Worm (Caenorhabditis elegans) whole organism, midembryonic: ENCODE measurements around the gene F01G10.9.

Experiments
- T22C8.4 ChIP-seq: fragments of 200-800 bp; sonication (Bioruptor generic); IDR thresholded peaks from 2 replicates; pipeline ENCODE4 v1.3.6; 2022; ENCODE audit warnings: missing genetic modification characterization, missing compliant biosample characterization
- cog-1 ChIP-seq: sonication (generic microtip); optimal IDR thresholded peaks from 2 replicates; lab custom pipeline; 2016; ENCODE audit warnings: missing genetic modification characterization, missing compliant biosample characterization
- flt-1 ChIP-seq: fragments of 200-800 bp; sonication (Bioruptor generic); IDR thresholded peaks from 2 replicates; pipeline ENCODE4 v1.3.6; 2022; ENCODE audit warnings: missing genetic modification characterization, missing compliant biosample characterization
- klf-2 ChIP-seq: fragments of 200-800 bp; sonication (Bioruptor generic); conservative IDR thresholded peaks from 2 replicates; pipeline ENCODE4 v1.3.6; 2022; ENCODE audit warnings: missing genetic modification reagents, missing genetic modification characterization, missing compliant biosample characterization
- med-1 ChIP-seq: sonication (generic microtip); optimal IDR thresholded peaks from 2 replicates; lab custom pipeline; 2017; ENCODE audit warnings: missing genetic modification characterization, mild to moderate bottlenecking, missing compliant biosample characterization, antibody characterized with exemption, missing genetic modification reagents; ENCODE audit not compliant: insufficient read depth
- ref-1 ChIP-seq: fragments of 200-800 bp; sonication (Bioruptor generic); conservative IDR thresholded peaks from 2 replicates; pipeline ENCODE4 v1.3.6; 2022; ENCODE audit warnings: missing genetic modification reagents, missing genetic modification characterization, missing compliant biosample characterization
- tab-1 ChIP-seq: fragments of 200-800 bp; sonication (Bioruptor generic); IDR thresholded peaks from 2 replicates; pipeline ENCODE4 v1.3.6; 2022; ENCODE audit warnings: missing genetic modification characterization, missing compliant biosample characterization
- ztf-23 ChIP-seq: fragments of 200-800 bp; sonication (Bioruptor generic); IDR thresholded peaks from 2 replicates; pipeline ENCODE4 v1.3.6; 2022; ENCODE audit warnings: missing genetic modification reagents, missing genetic modification characterization, missing compliant biosample characterization
- ztf-29 ChIP-seq: fragments of 200-800 bp; sonication (Bioruptor generic); IDR thresholded peaks from 2 replicates; pipeline ENCODE4 v1.3.6; 2022; ENCODE audit warnings: missing genetic modification reagents, missing genetic modification characterization, missing compliant biosample characterization

F01G10.9 gene

ce11 chrIV:10251764-10252163 is 7.7 kb downstream of the F01G10.9 start:
- peak; percentile 19; the same call in 1 of the 2 replicates for TF ChIP-seq T22C8.4 (GFP tag; lab: Robert Waterston, UW)
- TF ChIP-seq flt-1 (GFP tag; lab: Robert Waterston, UW): no peak

- TF ChIP-seq med-1 (GFP tag; lab: Kevin White, UChicago): no peak
- TF ChIP-seq ztf-29 (GFP tag; lab: Robert Waterston, UW): no peak
- TF ChIP-seq tab-1 (GFP tag; lab: Robert Waterston, UW): no peak
- no peak for TF ChIP-seq flt-1 (GFP tag; lab: Robert Waterston, UW)
- no peak for TF ChIP-seq ztf-23 (GFP tag; lab: Robert Waterston, UW)
- TF ChIP-seq cog-1 (tag; lab: Kevin White, UChicago): no peak
- TF ChIP-seq T22C8.4 (GFP tag; lab: Robert Waterston, UW): no peak
- TF ChIP-seq klf-2 (GFP tag; lab: Robert Waterston, UW): no peak
- no peak for TF ChIP-seq ref-1 (GFP tag; lab: Robert Waterston, UW)
These were observed 8.2 kb downstream of the F01G10.9 start for ce11 chrIV:10251261-10251660.

- TF ChIP-seq tab-1 (GFP tag; lab: Robert Waterston, UW) (no peak), med-1 (GFP tag; lab: Kevin White, UChicago) (no peak), T22C8.4 (GFP tag; lab: Robert Waterston, UW) (no peak), ztf-23 (GFP tag; lab: Robert Waterston, UW) (no peak), ref-1 (GFP tag; lab: Robert Waterston, UW) (no peak), ztf-29 (GFP tag; lab: Robert Waterston, UW) (no peak), flt-1 (GFP tag; lab: Robert Waterston, UW) (no peak), klf-2 (GFP tag; lab: Robert Waterston, UW) (no peak), cog-1 (tag; lab: Kevin White, UChicago) (no peak)
These were observed 8.8 kb downstream of the F01G10.9 start, which contains the start of gene daf-14 for ce11 chrIV:10250577-10251075. daf-14 (plus strand) TSS chrIV:10250627.

ce11 chrIV:10245666-10246210 is 13.7 kb downstream of the F01G10.9 start, which contains the start of gene F01G10.10:
F01G10.10 (plus strand) TSS chrIV:10246160.
- TF ChIP-seq med-1 (GFP tag; lab: Kevin White, UChicago) (no peak), flt-1 (GFP tag; lab: Robert Waterston, UW) (no peak)

ce11 chrIV:10243276-10243675 is 16.2 kb downstream of the F01G10.9 start, which contains the start of gene tkt-1:
tkt-1 (plus strand) TSS chrIV:10243612.
- no peak for TF ChIP-seq flt-1 (GFP tag; lab: Robert Waterston, UW)
- TF ChIP-seq T22C8.4 (GFP tag; lab: Robert Waterston, UW): no peak
- TF ChIP-seq ref-1 (GFP tag; lab: Robert Waterston, UW): no peak
- TF ChIP-seq ztf-23 (GFP tag; lab: Robert Waterston, UW): no peak
- TF ChIP-seq ztf-29 (GFP tag; lab: Robert Waterston, UW): no peak
- no peak for TF ChIP-seq med-1 (GFP tag; lab: Kevin White, UChicago)
- no peak for TF ChIP-seq tab-1 (GFP tag; lab: Robert Waterston, UW)
- TF ChIP-seq cog-1 (tag; lab: Kevin White, UChicago): no peak
- no peak for TF ChIP-seq klf-2 (GFP tag; lab: Robert Waterston, UW)

ce11 chrIV:10242458-10243123 is 16.9 kb downstream of the F01G10.9 start:
- TF ChIP-seq ztf-29 (GFP tag; lab: Robert Waterston, UW) (no peak), T22C8.4 (GFP tag; lab: Robert Waterston, UW) (no peak), flt-1 (GFP tag; lab: Robert Waterston, UW) (no peak), tab-1 (GFP tag; lab: Robert Waterston, UW) (no peak), cog-1 (tag; lab: Kevin White, UChicago) (no peak), ztf-23 (GFP tag; lab: Robert Waterston, UW) (no peak), med-1 (GFP tag; lab: Kevin White, UChicago) (no peak), ref-1 (GFP tag; lab: Robert Waterston, UW) (no peak), klf-2 (GFP tag; lab: Robert Waterston, UW) (no peak)

ce11 chrIV:10241659-10242058 is 17.8 kb downstream of the F01G10.9 start, which contains the start of gene lipl-7:
lipl-7 (minus strand) TSS chrIV:10241823.
- no peak for TF ChIP-seq cog-1 (tag; lab: Kevin White, UChicago)
- no peak for TF ChIP-seq ztf-29 (GFP tag; lab: Robert Waterston, UW)
- no peak for TF ChIP-seq ref-1 (GFP tag; lab: Robert Waterston, UW)

ce11 chrIV:10239045-10239444 is 20.4 kb downstream of the F01G10.9 start, which contains the start of gene ech-8:
ech-8 (minus strand) TSS chrIV:10239176.
- no peak for TF ChIP-seq ztf-29 (GFP tag; lab: Robert Waterston, UW)
- no peak for TF ChIP-seq ztf-23 (GFP tag; lab: Robert Waterston, UW)
- no peak for TF ChIP-seq cog-1 (tag; lab: Kevin White, UChicago)
- TF ChIP-seq tab-1 (GFP tag; lab: Robert Waterston, UW): no peak
- no peak for TF ChIP-seq klf-2 (GFP tag; lab: Robert Waterston, UW)
- TF ChIP-seq flt-1 (GFP tag; lab: Robert Waterston, UW): no peak
- no peak for TF ChIP-seq med-1 (GFP tag; lab: Kevin White, UChicago)
- TF ChIP-seq T22C8.4 (GFP tag; lab: Robert Waterston, UW): no peak
- TF ChIP-seq ref-1 (GFP tag; lab: Robert Waterston, UW): no peak

ce11 chrIV:10236106-10236505 is 23.4 kb downstream of the F01G10.9 start:
- TF ChIP-seq med-1 (GFP tag; lab: Kevin White, UChicago): no peak
- TF ChIP-seq tab-1 (GFP tag; lab: Robert Waterston, UW): no peak
- TF ChIP-seq flt-1 (GFP tag; lab: Robert Waterston, UW): no peak
- no peak for TF ChIP-seq klf-2 (GFP tag; lab: Robert Waterston, UW)
